Worm (Caenorhabditis elegans) whole organism, late embryonic: ENCODE measurements around the gene C17G10.6.
"Not testable (repeated sequence)": the region's sequence is repeated elsewhere in the genome, so short reads cannot be mapped to it uniquely, and the experiment has no call there.

Source experiments
- K09A11.1 ChIP-seq: sonication (generic microtip); optimal IDR thresholded peaks from 2 replicates; lab custom pipeline; 2017; ENCODE audit warnings: antibody characterized with exemption, mild to moderate bottlenecking, missing genetic modification characterization, missing compliant biosample characterization; ENCODE audit not compliant: insufficient read depth
- ceh-24 ChIP-seq: sonication (generic microtip); optimal IDR thresholded peaks from 2 replicates; lab custom pipeline; 2016; ENCODE audit warnings: mild to moderate bottlenecking, missing genetic modification characterization, missing compliant biosample characterization
- ceh-9 ChIP-seq: sonication (generic microtip); optimal IDR thresholded peaks from 2 replicates; lab custom pipeline; 2016; ENCODE audit warnings: mild to moderate bottlenecking, missing genetic modification characterization, inconsistent platforms, missing compliant biosample characterization
- elt-2 ChIP-seq: sonication (generic microtip); optimal IDR thresholded peaks from 2 replicates; lab custom pipeline; 2016; ENCODE audit warnings: missing genetic modification reagents, missing genetic modification characterization, missing compliant biosample characterization
- hlh-15 ChIP-seq: sonication (generic microtip); optimal IDR thresholded peaks from 2 replicates; lab custom pipeline; 2016; ENCODE audit warnings: missing genetic modification characterization, missing compliant biosample characterization
- hlh-8 ChIP-seq: sonication (generic microtip); optimal IDR thresholded peaks from 2 replicates; lab custom pipeline; 2016; ENCODE audit warnings: missing genotype, missing genetic modification characterization, missing compliant biosample characterization
- nfya-1 ChIP-seq: sonication (generic microtip); optimal IDR thresholded peaks from 2 replicates; lab custom pipeline; 2017; ENCODE audit warnings: missing genetic modification characterization, mild to moderate bottlenecking, missing compliant biosample characterization, antibody characterized with exemption, moderate library complexity
- nhr-11 ChIP-seq: fragments of 150-350 bp; optimal IDR thresholded peaks from 2 replicates; lab custom pipeline; 2014; ENCODE audit warnings: missing biosample characterization, missing genetic modification characterization
- pha-4 ChIP-seq: fragments of 150-350 bp; optimal IDR thresholded peaks from 2 replicates; lab custom pipeline; 2018; ENCODE audit warnings: missing biosample characterization, missing genetic modification reagents, missing genetic modification characterization
- tbx-7 ChIP-seq: sonication (generic microtip); optimal IDR thresholded peaks from 2 replicates; lab custom pipeline; 2016; ENCODE audit warnings: missing genotype, missing genetic modification characterization, missing compliant biosample characterization
- unc-3 ChIP-seq, 2 experiments: fragments of 200-800 bp in 1 of 2; sonication (Bioruptor generic) in 1 of 2; sonication (generic microtip) in 1 of 2; conservative IDR thresholded peaks in 1 of 2; optimal IDR thresholded peaks in 1 of 2; 2 replicates each; pipeline versions ENCODE4 v1.3.6 to Lab custom; 2016 to 2022; ENCODE audit warnings: missing compliant biosample characterization in 2 of 2, missing genetic modification characterization in 2 of 2, missing genetic modification reagents in 1 of 2

DNA sequence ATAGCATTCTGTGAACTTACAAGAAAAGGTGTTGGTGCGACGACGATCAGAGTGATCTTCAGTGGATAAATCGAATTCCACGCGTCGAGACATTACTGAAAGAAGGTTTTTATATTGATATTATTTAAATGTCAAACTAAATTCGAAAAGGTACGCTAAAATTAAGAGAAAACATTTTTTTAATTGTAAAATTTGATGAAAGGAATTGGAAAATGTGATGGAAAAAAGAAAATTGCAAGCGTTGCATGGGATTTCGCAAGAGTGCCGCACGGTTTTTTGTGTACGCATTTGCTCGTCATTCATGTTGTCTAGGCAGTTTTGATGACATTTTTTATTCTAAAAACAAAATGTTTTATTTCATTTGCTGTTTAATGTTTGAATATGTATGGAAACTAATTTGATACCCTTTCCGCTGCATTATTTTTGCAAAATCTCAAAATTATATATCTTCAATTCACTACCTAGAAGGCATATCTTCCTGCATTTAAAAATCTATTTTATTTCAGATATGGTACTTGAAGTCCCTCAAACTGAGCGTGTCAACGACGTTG lies 27.8 kb upstream of the C17G10.6 start, which contains the start of the genes F59E12.6 and npl-4.1:
- TF ChIP-seq ceh-9 (tag; lab: Kevin White, UChicago); unc-3 (GFP tag; conservative IDR thresholded peaks at IDR 0.05; lab: Robert Waterston, UW); unc-3 (tag; optimal IDR thresholded peaks at IDR 0.05; lab: Kevin White, UChicago); nhr-11; ceh-24; hlh-15 (tag; lab: Kevin White, UChicago); K09A11.1 (tag; lab: Kevin White, UChicago); elt-2 (tag; lab: Kevin White, UChicago); pha-4 (tag; lab: Kevin White, UChicago); tbx-7 (tag; lab: Kevin White, UChicago); hlh-8 (tag; lab: Kevin White, UChicago); nfya-1 (tag; lab: Kevin White, UChicago): not testable (repeated sequence)
